Worm (Caenorhabditis elegans): ENCODE data around the gene ubh-4.
A peak's percentile ranks its signal among the peaks of the same experiment; 100 is the strongest.

ubh-4 gene

DNA sequence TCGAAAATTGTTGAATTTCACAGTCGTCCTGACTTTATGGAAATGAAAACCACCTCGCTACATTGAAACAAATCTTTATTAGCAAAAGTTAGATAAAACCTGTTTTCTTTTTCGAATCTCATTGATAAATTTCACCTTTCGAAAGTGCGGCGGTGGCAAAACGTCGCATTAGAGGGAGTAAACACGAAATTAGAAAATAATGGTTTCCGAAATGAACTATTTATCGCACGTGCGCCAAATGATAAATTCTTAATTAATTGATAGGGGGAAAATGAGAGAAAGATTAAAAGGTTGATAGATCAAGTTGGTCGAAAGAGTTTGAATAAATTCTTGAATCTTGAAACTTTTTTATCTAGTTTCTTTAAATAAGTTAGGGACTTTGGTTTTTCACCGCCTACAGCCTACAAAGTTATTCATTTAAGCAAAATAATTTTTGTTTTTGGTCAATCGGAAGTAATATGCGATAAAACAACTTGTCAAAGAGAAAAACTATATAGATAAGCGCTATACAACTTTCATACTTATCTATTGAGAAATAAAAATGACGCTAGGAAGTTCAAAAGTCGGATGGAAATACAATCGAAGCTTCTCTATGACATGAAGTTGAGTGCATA lies 31.7 kb upstream of the ubh-4 start (continued):
- TF ChIP-seq nhr-77 (tag; optimal IDR thresholded peaks at IDR 0.05) (no peak), nhr-76 (tag; optimal IDR thresholded peaks at IDR 0.05) (no peak), eor-1 (tag; optimal IDR thresholded peaks at IDR 0.05) (no peak), ceh-9 (tag; optimal IDR thresholded peaks at IDR 0.05) (no peak)

DNA sequence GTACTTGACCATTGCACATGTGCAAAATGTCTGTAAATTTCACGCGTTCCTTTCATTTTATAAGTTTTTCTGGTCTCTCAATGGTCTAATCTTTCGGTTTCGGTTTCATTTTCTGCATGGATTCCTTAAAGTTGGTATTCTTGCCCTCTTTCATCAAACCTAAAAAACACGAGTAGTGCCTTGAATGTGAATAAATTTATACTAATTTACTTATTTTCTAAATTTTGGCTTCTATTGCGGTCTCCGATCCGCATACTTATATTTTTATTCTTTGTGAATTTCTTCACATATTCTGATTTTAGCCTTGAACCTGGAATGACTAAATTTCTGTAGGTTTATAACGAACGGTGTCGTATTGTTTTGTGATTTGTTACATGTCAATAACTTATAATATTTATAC lies 26.6 kb upstream of the ubh-4 start, which contains the start of gene pdha-1:
TSS of gene pdha-1 (plus strand) at position 301 of the 400 bp plus-strand sequence.
- TF ChIP-seq eor-1 (tag; optimal IDR thresholded peaks at IDR 0.05) = no peak
- TF ChIP-seq fos-1 (tag; optimal IDR thresholded peaks at IDR 0.05) = no peak
- no peak for TF ChIP-seq hmg-11 (tag; optimal IDR thresholded peaks at IDR 0.05)
- TF ChIP-seq snpc-4 (tag; optimal IDR thresholded peaks at IDR 0.05) = no peak
- no peak for TF ChIP-seq ceh-9 (tag; optimal IDR thresholded peaks at IDR 0.05)
- TF ChIP-seq nhr-28 (tag; optimal IDR thresholded peaks at IDR 0.05) = no peak
- no peak for TF ChIP-seq nhr-25 (tag; optimal IDR thresholded peaks at IDR 0.05)
- TF ChIP-seq pha-4 (tag; optimal IDR thresholded peaks at IDR 0.05) = no peak
- TF ChIP-seq ceh-82 (tag; optimal IDR thresholded peaks at IDR 0.05) = no peak
- TF ChIP-seq nhr-76 (tag; optimal IDR thresholded peaks at IDR 0.05) = no peak
- no peak for TF ChIP-seq pqm-1 (tag; optimal IDR thresholded peaks at IDR 0.05)

DNA sequence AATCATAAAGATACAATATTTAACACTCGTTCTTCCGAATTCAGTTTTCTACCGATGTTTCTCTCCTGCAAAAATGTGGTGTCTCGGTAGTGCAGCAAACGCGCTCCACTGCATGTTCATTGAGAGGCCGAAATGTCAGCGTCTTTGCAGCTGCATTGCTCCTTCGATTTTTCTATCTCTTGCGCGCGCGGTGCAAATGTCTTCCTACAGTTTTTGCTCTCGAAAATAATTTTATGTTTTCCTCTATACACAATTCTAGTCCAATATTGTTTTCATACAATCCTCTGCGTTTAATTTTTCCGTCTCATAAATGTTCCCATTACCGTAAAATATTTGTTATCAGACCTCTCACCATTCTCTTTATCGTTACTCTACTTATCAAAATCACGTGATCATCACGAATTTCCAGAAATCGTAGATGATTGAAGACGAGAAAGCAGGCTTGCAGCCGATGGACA lies 23.0 kb upstream of the ubh-4 start, which contains the start of gene ufd-2:
TSS of gene ufd-2 (plus strand) at position 408 of the 458 bp plus-strand sequence.
- TF ChIP-seq ztf-11 (tag; optimal IDR thresholded peaks at IDR 0.05) (no peak), unc-62 (GFP tag; optimal IDR thresholded peaks at IDR 0.05) (no peak), sea-2 (GFP tag; optimal IDR thresholded peaks at IDR 0.05) (no peak), hmg-11 (tag; optimal IDR thresholded peaks at IDR 0.05) (peak; percentile 22), ceh-82 (tag; optimal IDR thresholded peaks at IDR 0.05) (no peak), snpc-4 (tag; optimal IDR thresholded peaks at IDR 0.05) (peak; percentile 68), egl-5 (tag; optimal IDR thresholded peaks at IDR 0.05) (peak; percentile 9), elt-2 (tag; optimal IDR thresholded peaks at IDR 0.05) (peak; percentile 81), nhr-23 (tag; optimal IDR thresholded peaks at IDR 0.05) (no peak), nfya-1 (tag; optimal IDR thresholded peaks at IDR 0.05; ENCODE audit: insufficient read depth) (peak; percentile 75), fkh-2 (tag; optimal IDR thresholded peaks at IDR 0.05) (no peak), nhr-28 (tag; optimal IDR thresholded peaks at IDR 0.05) (no peak), unc-39 (tag; optimal IDR thresholded peaks at IDR 0.05) (no peak), nhr-43 (tag; optimal IDR thresholded peaks at IDR 0.05; ENCODE audit: poor library complexity, severe bottlenecking) (peak; percentile 36), nhr-77 (tag; optimal IDR thresholded peaks at IDR 0.05) (no peak), nhr-25 (tag; optimal IDR thresholded peaks at IDR 0.05) (peak; percentile 80), jun-1 (tag; optimal IDR thresholded peaks at IDR 0.05) (peak; percentile 32), nhr-76 (tag; optimal IDR thresholded peaks at IDR 0.05) (no peak), mdl-1 (tag; optimal IDR thresholded peaks at IDR 0.05) (no peak), skn-1 (tag; optimal IDR thresholded peaks at IDR 0.05) (peak; percentile 77), fos-1 (tag; optimal IDR thresholded peaks at IDR 0.05) (no peak), eor-1 (tag; optimal IDR thresholded peaks at IDR 0.05) (no peak), lsy-12 (tag; optimal IDR thresholded peaks at IDR 0.05) (peak; percentile 23), egl-27 (tag; optimal IDR thresholded peaks at IDR 0.05) (no peak), ama-1 (optimal IDR thresholded peaks at IDR 0.05) (no peak), pqm-1 (tag; optimal IDR thresholded peaks at IDR 0.05) (peak; percentile 39), ceh-9 (tag; optimal IDR thresholded peaks at IDR 0.05) (no peak), ztf-4 (tag; optimal IDR thresholded peaks at IDR 0.05) (no peak), ZK546.5 (tag; optimal IDR thresholded peaks at IDR 0.05) (no peak), pha-4 (tag; optimal IDR thresholded peaks at IDR 0.05) (peak; percentile 82), ceh-16 (tag; optimal IDR thresholded peaks at IDR 0.05) (no peak), elt-3 (tag; optimal IDR thresholded peaks at IDR 0.05) (no peak), daf-12 (tag; optimal IDR thresholded peaks at IDR 0.05) (no peak), tbx-2 (tag; optimal IDR thresholded peaks at IDR 0.05) (no peak), lin-39 (tag; optimal IDR thresholded peaks at IDR 0.05) (peak; percentile 83), lin-15B (tag; optimal IDR thresholded peaks at IDR 0.05) (peak; percentile 96), R02D3.7 (tag; optimal IDR thresholded peaks at IDR 0.05) (peak; percentile 42), ceh-28 (tag; optimal IDR thresholded peaks at IDR 0.05) (no peak), nhr-12 (tag; optimal IDR thresholded peaks at IDR 0.05) (no peak), nhr-67 (tag; optimal IDR thresholded peaks at IDR 0.05) (no peak), aly-2 (tag; optimal IDR thresholded peaks at IDR 0.05) (no peak), fkh-10 (GFP tag; optimal IDR thresholded peaks at IDR 0.05) (no peak), nhr-11 (tag; optimal IDR thresholded peaks at IDR 0.05) (no peak), zag-1 (tag; optimal IDR thresholded peaks at IDR 0.05) (no peak), nhr-237 (tag; optimal IDR thresholded peaks at IDR 0.05) (no peak), mml-1 (tag; optimal IDR thresholded peaks at IDR 0.05) (no peak), elt-1 (tag; optimal IDR thresholded peaks at IDR 0.05) (no peak)
